Fruit fly (Drosophila melanogaster): ENCODE data around the gene CG9921.

CG9921 gene

DNA sequence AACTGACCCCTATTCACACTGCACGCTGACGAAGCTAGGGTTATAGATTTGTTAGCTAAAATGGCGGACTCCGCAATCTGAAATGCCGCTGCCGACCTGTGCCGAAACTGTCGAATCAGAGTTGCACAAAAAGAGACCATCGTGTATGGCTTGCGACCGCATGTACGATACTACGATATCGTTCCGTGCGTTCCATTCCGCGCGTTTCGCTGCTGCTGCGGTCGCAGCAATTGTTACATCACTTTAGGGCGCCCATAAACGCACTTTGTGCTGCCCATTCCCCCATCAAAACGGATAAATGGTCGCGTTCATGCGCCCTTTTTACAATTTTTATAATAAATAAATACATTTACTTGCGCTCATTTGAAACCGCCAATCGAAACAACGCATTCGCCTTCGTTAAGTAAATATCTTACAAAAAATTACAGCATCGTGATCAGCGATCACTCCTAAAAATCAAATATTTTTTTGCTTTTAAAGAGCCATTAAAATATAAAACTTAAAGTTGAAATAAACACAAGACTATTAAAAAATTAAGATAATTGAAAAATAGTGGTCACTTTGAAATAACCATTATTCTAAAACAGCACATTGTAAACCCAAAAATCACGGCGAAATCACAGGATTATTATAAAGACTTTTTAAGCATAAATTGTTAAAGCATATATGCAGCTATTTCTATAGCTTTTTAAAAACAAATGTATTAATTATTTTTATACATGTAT lies 13.0 kb downstream of the CG9921 start, which contains the start of gene Cyp1 (continued):
- TF ChIP-seq gcm2 (GFP tag; optimal IDR thresholded peaks at IDR 0.05) (no peak), chn (GFP tag; optimal IDR thresholded peaks at IDR 0.05) (no peak), CG1832 (GFP tag; optimal IDR thresholded peaks at IDR 0.05) (no peak), MBD-R2 (GFP tag; IDR thresholded peaks at IDR 0.05) (peak; percentile 52), BEAF-32 (GFP tag; optimal IDR thresholded peaks at IDR 0.05) (peak; percentile 80), CG6175 (GFP tag; IDR thresholded peaks at IDR 0.05) (0 out of 3 replicates have a peak, but pooled peaks have one; percentile 16), gfzf (GFP tag; optimal IDR thresholded peaks at IDR 0.05) (peak; percentile 28), CG16863 (GFP tag; optimal IDR thresholded peaks at IDR 0.05) (no peak), CG11085 (GFP tag; IDR thresholded peaks at IDR 0.05) (no peak), seq (GFP tag; IDR thresholded peaks at IDR 0.05) (peak; percentile 63), Oaz (GFP tag; IDR thresholded peaks at IDR 0.05) (0 out of 2 replicates have a peak, but pooled peaks have one; percentile 11), jigr1 (GFP tag; IDR thresholded peaks at IDR 0.05) (0 out of 3 replicates have a peak, but pooled peaks have one; percentile 40), CG10274 (GFP tag; optimal IDR thresholded peaks at IDR 0.05) (no peak), pfk (GFP tag; optimal IDR thresholded peaks at IDR 0.05) (peak; percentile 98), CG13287 (GFP tag; IDR thresholded peaks at IDR 0.05; ENCODE audit: partially characterized antibody) (peak; percentile 77), sens (GFP tag) (peak; percentile 88), grn (GFP tag; optimal IDR thresholded peaks at IDR 0.05) (no peak), nau (GFP tag; optimal IDR thresholded peaks at IDR 0.05) (no peak), yki (optimal IDR thresholded peaks at IDR 0.05) (no peak), Nf-YB (GFP tag; optimal IDR thresholded peaks at IDR 0.05) (no peak), CG32772 (GFP tag; IDR thresholded peaks at IDR 0.05) (peak; percentile 32; the same call in 1 of the 2 replicates), CG3995 (GFP tag; optimal IDR thresholded peaks at IDR 0.05) (peak; percentile 95), Kr (GFP tag; optimal IDR thresholded peaks at IDR 0.05) (no peak), CG2116 (GFP tag; optimal IDR thresholded peaks at IDR 0.05) (peak; percentile 98), CG11560 (tag; IDR thresholded peaks at IDR 0.05) (no peak), Asciz (GFP tag; optimal IDR thresholded peaks at IDR 0.05) (no peak), CG11504 (tag; optimal IDR thresholded peaks at IDR 0.05) (no peak), Stat92E (GFP tag; optimal IDR thresholded peaks at IDR 0.05) (no peak), CG30431 (GFP tag; optimal IDR thresholded peaks at IDR 0.05) (no peak), CG18764 (GFP tag; optimal IDR thresholded peaks at IDR 0.05) (peak; percentile 72), sr (GFP tag; IDR thresholded peaks at IDR 0.05) (0 out of 3 replicates have a peak, but pooled peaks have one; percentile 35), TFAM (GFP tag; optimal IDR thresholded peaks at IDR 0.05) (no peak), so (GFP tag; IDR thresholded peaks at IDR 0.05) (0 out of 3 replicates have a peak, but pooled peaks have one; percentile 30), CG12744 (GFP tag; optimal IDR thresholded peaks at IDR 0.05) (no peak), luna (GFP tag; optimal IDR thresholded peaks at IDR 0.05) (no peak), Hmr (GFP tag; optimal IDR thresholded peaks at IDR 0.05) (peak; percentile 56), CG31224 (GFP tag; IDR thresholded peaks at IDR 0.05) (peak; percentile 30; the same call in 1 of the 2 replicates), CG8765 (GFP tag; IDR thresholded peaks at IDR 0.05) (peak; percentile 28; the same call in 1 of the 2 replicates), Bteb2 (GFP tag; optimal IDR thresholded peaks at IDR 0.05) (no peak), kni (GFP tag; optimal IDR thresholded peaks at IDR 0.05) (no peak), zfh1 (GFP tag; IDR thresholded peaks at IDR 0.05) (peak; percentile 70; the same call in 2 of the 3 replicates), Chrac-16 (GFP tag; optimal IDR thresholded peaks at IDR 0.05) (no peak), CG6689 (GFP tag; IDR thresholded peaks at IDR 0.05) (peak; percentile 41; the same call in 1 of the 2 replicates), sens-2 (GFP tag; IDR thresholded peaks at IDR 0.05) (0 out of 2 replicates have a peak, but pooled peaks have one; percentile 19), CG12391 (tag; optimal IDR thresholded peaks at IDR 0.05) (peak; percentile 19), dati (GFP tag; IDR thresholded peaks at IDR 0.05) (0 out of 2 replicates have a peak, but pooled peaks have one; percentile 17), CG17385 (GFP tag; optimal IDR thresholded peaks at IDR 0.05) (no peak), schlank (tag; optimal IDR thresholded peaks at IDR 0.05) (no peak), CG4282 (GFP tag; optimal IDR thresholded peaks at IDR 0.05) (no peak), zen (tag; optimal IDR thresholded peaks at IDR 0.05) (no peak)
